Fruit fly (Drosophila melanogaster): ENCODE results near the gene CG8833.
A peak's percentile ranks its signal among the peaks of the same experiment; 100 is the strongest.

CG8833 gene

dm6 chr3L:13925117-13925726 is 3.6 kb downstream of the CG8833 start, which contains the start of gene Rgl (continued):
- no peak for TF ChIP-seq D (optimal IDR thresholded peaks at IDR 0.05)
- TF ChIP-seq D (GFP tag; optimal IDR thresholded peaks at IDR 0.05), result no peak
- no peak for TF ChIP-seq CG16779 (GFP tag; IDR thresholded peaks at IDR 0.05)
- no peak for TF ChIP-seq CG31388 (GFP tag; optimal IDR thresholded peaks at IDR 0.05)
- no peak for TF ChIP-seq Sox100B (GFP tag; optimal IDR thresholded peaks at IDR 0.05)
- no peak for TF ChIP-seq kah (GFP tag; optimal IDR thresholded peaks at IDR 0.05)
- TF ChIP-seq CG11093 (GFP tag; IDR thresholded peaks at IDR 0.05), result no peak
- no peak for TF ChIP-seq ap (GFP tag; IDR thresholded peaks at IDR 0.05)
- no peak for TF ChIP-seq klu (GFP tag; IDR thresholded peaks at IDR 0.05)
- no peak for TF ChIP-seq stc (GFP tag; IDR thresholded peaks at IDR 0.05)
- TF ChIP-seq kni (GFP tag; optimal IDR thresholded peaks at IDR 0.05), result no peak
- no peak for TF ChIP-seq salm (tag; optimal IDR thresholded peaks at IDR 0.05)
- TF ChIP-seq ewg (GFP tag; optimal IDR thresholded peaks at IDR 0.05), result no peak
- no peak for TF ChIP-seq CG6813 (GFP tag; optimal IDR thresholded peaks at IDR 0.05)
- TF ChIP-seq C15 (GFP tag; IDR thresholded peaks at IDR 0.05), result no peak
- no peak for TF ChIP-seq CG9797 (GFP tag; optimal IDR thresholded peaks at IDR 0.05)
- no peak for TF ChIP-seq psq (GFP tag; optimal IDR thresholded peaks at IDR 0.05)
- no peak for TF ChIP-seq usp (GFP tag; optimal IDR thresholded peaks at IDR 0.05)
- no peak for TF ChIP-seq CG10462 (GFP tag; optimal IDR thresholded peaks at IDR 0.05)
- no peak for TF ChIP-seq HmgZ (tag; optimal IDR thresholded peaks at IDR 0.05)
- peak; percentile 3 for TF ChIP-seq CG17829 (tag; optimal IDR thresholded peaks at IDR 0.05)
- TF ChIP-seq CG13775 (GFP tag; optimal IDR thresholded peaks at IDR 0.05), result peak; percentile 91
- TF ChIP-seq Lpt (GFP tag; optimal IDR thresholded peaks at IDR 0.05), result no peak
- no peak for TF ChIP-seq CG31365 (tag; optimal IDR thresholded peaks at IDR 0.05)
- no peak for TF ChIP-seq Dip2 (GFP tag; IDR thresholded peaks at IDR 0.05)
- TF ChIP-seq CG12219 (GFP tag; optimal IDR thresholded peaks at IDR 0.05), result no peak
- no peak for TF ChIP-seq kay (GFP tag; optimal IDR thresholded peaks at IDR 0.05)
- no peak for TF ChIP-seq CG7556 (GFP tag; optimal IDR thresholded peaks at IDR 0.05)
- TF ChIP-seq twi (tag; optimal IDR thresholded peaks at IDR 0.05), result no peak
- no peak for TF ChIP-seq YL-1 (GFP tag; optimal IDR thresholded peaks at IDR 0.05)
- no peak for TF ChIP-seq pho (GFP tag; optimal IDR thresholded peaks at IDR 0.05)
- no peak for TF ChIP-seq vfl (GFP tag; optimal IDR thresholded peaks at IDR 0.05)
- no peak for TF ChIP-seq Hr39 (optimal IDR thresholded peaks at IDR 0.05)
- no peak for TF ChIP-seq trem (tag; optimal IDR thresholded peaks at IDR 0.05)
- TF ChIP-seq crc (GFP tag; optimal IDR thresholded peaks at IDR 0.05), result no peak
- no peak for TF ChIP-seq CG6689 (GFP tag; IDR thresholded peaks at IDR 0.05)
- no peak for TF ChIP-seq btn (GFP tag; optimal IDR thresholded peaks at IDR 0.05)
- TF ChIP-seq CG12744 (GFP tag; optimal IDR thresholded peaks at IDR 0.05), result no peak
- no peak for TF ChIP-seq CG13123 (GFP tag; optimal IDR thresholded peaks at IDR 0.05)
- TF ChIP-seq zen2 (GFP tag; IDR thresholded peaks at IDR 0.05; ENCODE audit: partially characterized antibody), result no peak; the same call in 2 of the 3 replicates
- TF ChIP-seq Spps (tag; optimal IDR thresholded peaks at IDR 0.05), result no peak
- no peak for TF ChIP-seq CG7786 (GFP tag; optimal IDR thresholded peaks at IDR 0.05)
- TF ChIP-seq CG11247 (GFP tag; IDR thresholded peaks at IDR 0.05), result peak; percentile 27; the same call in 1 of the 2 replicates
- no peak for TF ChIP-seq CG11560 (tag; IDR thresholded peaks at IDR 0.05)
- TF ChIP-seq CG3163 (GFP tag; optimal IDR thresholded peaks at IDR 0.05), result no peak
- no peak for TF ChIP-seq CG18619 (GFP tag; optimal IDR thresholded peaks at IDR 0.05)
- no peak for TF ChIP-seq CG8281 (tag; optimal IDR thresholded peaks at IDR 0.05)
- TF ChIP-seq CG3281 (GFP tag; optimal IDR thresholded peaks at IDR 0.05), result no peak
- TF ChIP-seq yki (optimal IDR thresholded peaks at IDR 0.05), result peak; percentile 80
- no peak for TF ChIP-seq CG42726 (GFP tag; IDR thresholded peaks at IDR 0.05; ENCODE audit: partially characterized antibody)
- TF ChIP-seq inv (GFP tag; IDR thresholded peaks at IDR 0.05; ENCODE audit: partially characterized antibody), result no peak
- no peak for TF ChIP-seq dm (GFP tag; optimal IDR thresholded peaks at IDR 0.05)
- no peak for TF ChIP-seq jigr1 (GFP tag; IDR thresholded peaks at IDR 0.05)

All from whole organism, embryonic.